Worm (Caenorhabditis elegans) whole organism, late embryonic: ENCODE results near the gene Y57G11C.46.

Source experiments
- C08G9.2 ChIP-seq: sonication (generic microtip); optimal IDR thresholded peaks from 2 replicates; lab custom pipeline; 2016; ENCODE audit warnings: mild to moderate bottlenecking, missing genetic modification characterization, moderate library complexity, missing compliant biosample characterization
- F13H6.1 ChIP-seq: sonication (generic microtip); optimal IDR thresholded peaks from 2 replicates; lab custom pipeline; 2016; ENCODE audit warnings: missing genetic modification characterization, missing compliant biosample characterization
- K02D7.2 ChIP-seq: sonication (generic microtip); optimal IDR thresholded peaks from 2 replicates; lab custom pipeline; 2017; ENCODE audit warnings: mild to moderate bottlenecking, missing genetic modification characterization, missing compliant biosample characterization
- K09A11.1 ChIP-seq: sonication (generic microtip); optimal IDR thresholded peaks from 2 replicates; lab custom pipeline; 2017; ENCODE audit warnings: antibody characterized with exemption, mild to moderate bottlenecking, missing genetic modification characterization, missing compliant biosample characterization; ENCODE audit not compliant: insufficient read depth
- Y22D7AL.16 ChIP-seq: sonication (generic microtip); optimal IDR thresholded peaks from 2 replicates; lab custom pipeline; 2016; ENCODE audit warnings: missing genetic modification characterization, missing compliant biosample characterization
- ama-1 ChIP-seq: fragments of 150-350 bp; optimal IDR thresholded peaks from 2 replicates; lab custom pipeline; 2014
- ceh-14 ChIP-seq: sonication (generic microtip); optimal IDR thresholded peaks from 2 replicates; lab custom pipeline; 2016; ENCODE audit warnings: missing genotype, missing genetic modification characterization, missing compliant biosample characterization
- ceh-18 ChIP-seq: sonication (generic microtip); optimal IDR thresholded peaks from 2 replicates; lab custom pipeline; 2016; ENCODE audit warnings: missing genetic modification characterization, missing compliant biosample characterization
- ceh-30 ChIP-seq: fragments of 150-350 bp; optimal IDR thresholded peaks from 2 replicates; lab custom pipeline; 2014; ENCODE audit warnings: missing biosample characterization, missing genetic modification characterization
- ceh-31 ChIP-seq: sonication (generic microtip); optimal IDR thresholded peaks from 2 replicates; lab custom pipeline; 2016; ENCODE audit warnings: missing genetic modification characterization, missing compliant biosample characterization
- ceh-34 ChIP-seq: sonication (generic microtip); optimal IDR thresholded peaks from 2 replicates; lab custom pipeline; 2016; ENCODE audit warnings: mild to moderate bottlenecking, missing genetic modification characterization, missing compliant biosample characterization
- ceh-45 ChIP-seq: fragments of 200-800 bp; sonication (Bioruptor generic); IDR thresholded peaks from 2 replicates; pipeline ENCODE4 v1.3.6; 2022; ENCODE audit warnings: missing genetic modification reagents, missing genetic modification characterization, missing compliant biosample characterization
- che-1 ChIP-seq: sonication (generic microtip); optimal IDR thresholded peaks from 2 replicates; lab custom pipeline; 2016; ENCODE audit warnings: mild to moderate bottlenecking, missing genetic modification characterization, missing compliant biosample characterization
- dve-1 ChIP-seq: sonication (generic microtip); optimal IDR thresholded peaks from 2 replicates; lab custom pipeline; 2017; ENCODE audit warnings: antibody characterized with exemption, mild to moderate bottlenecking, missing genetic modification characterization, missing compliant biosample characterization
- ets-4 ChIP-seq: sonication (generic microtip); optimal IDR thresholded peaks from 2 replicates; lab custom pipeline; 2016; ENCODE audit warnings: missing genetic modification characterization, missing compliant biosample characterization
- eyg-1 ChIP-seq: sonication (generic microtip); optimal IDR thresholded peaks from 2 replicates; lab custom pipeline; 2016; ENCODE audit warnings: missing genotype, missing genetic modification characterization, missing compliant biosample characterization
- fax-1 ChIP-seq: sonication (generic microtip); optimal IDR thresholded peaks from 2 replicates; lab custom pipeline; 2016; ENCODE audit warnings: missing genotype, missing genetic modification characterization, missing compliant biosample characterization
- fkh-6 ChIP-seq: sonication (generic microtip); optimal IDR thresholded peaks from 2 replicates; lab custom pipeline; 2016; ENCODE audit warnings: missing genetic modification characterization, missing compliant biosample characterization
- gmeb-2 ChIP-seq: sonication (generic microtip); optimal IDR thresholded peaks from 2 replicates; lab custom pipeline; 2016; ENCODE audit warnings: missing genetic modification characterization, inconsistent platforms, missing compliant biosample characterization
- hlh-13 ChIP-seq: fragments of 200-800 bp; sonication (Bioruptor generic); optimal IDR thresholded peaks from 2 replicates; lab custom pipeline; 2018; ENCODE audit warnings: mild to moderate bottlenecking, missing genetic modification characterization, missing compliant biosample characterization
- hlh-15 ChIP-seq: sonication (generic microtip); optimal IDR thresholded peaks from 2 replicates; lab custom pipeline; 2016; ENCODE audit warnings: missing genetic modification characterization, missing compliant biosample characterization
- lim-6 ChIP-seq: sonication (generic microtip); optimal IDR thresholded peaks from 2 replicates; lab custom pipeline; 2016; ENCODE audit warnings: missing genetic modification characterization, missing compliant biosample characterization
- lin-11 ChIP-seq: fragments of 200-800 bp; sonication (Bioruptor generic); optimal IDR thresholded peaks from 2 replicates; lab custom pipeline; 2018; ENCODE audit warnings: mild to moderate bottlenecking, missing genetic modification characterization, missing compliant biosample characterization
- madf-2 ChIP-seq: sonication (generic microtip); optimal IDR thresholded peaks from 2 replicates; lab custom pipeline; 2017; ENCODE audit warnings: missing genetic modification characterization, missing compliant biosample characterization
- mec-3 ChIP-seq: sonication (generic microtip); optimal IDR thresholded peaks from 2 replicates; lab custom pipeline; 2016; ENCODE audit warnings: borderline replicate concordance, missing genetic modification characterization, missing compliant biosample characterization
- nhr-11 ChIP-seq: fragments of 150-350 bp; optimal IDR thresholded peaks from 2 replicates; lab custom pipeline; 2014; ENCODE audit warnings: missing biosample characterization, missing genetic modification characterization
- nhr-232 ChIP-seq: sonication (generic microtip); optimal IDR thresholded peaks from 2 replicates; lab custom pipeline; 2016; ENCODE audit warnings: missing genetic modification characterization, missing compliant biosample characterization
- npax-4 ChIP-seq: sonication (generic microtip); optimal IDR thresholded peaks from 2 replicates; lab custom pipeline; 2016; ENCODE audit warnings: missing genetic modification characterization, missing compliant biosample characterization
- odd-2 ChIP-seq: sonication (generic microtip); optimal IDR thresholded peaks from 2 replicates; lab custom pipeline; 2017; ENCODE audit warnings: antibody characterized with exemption, mild to moderate bottlenecking, missing genetic modification characterization, missing compliant biosample characterization
- pag-3 ChIP-seq: sonication (generic microtip); optimal IDR thresholded peaks from 2 replicates; lab custom pipeline; 2016; ENCODE audit warnings: missing compliant biosample characterization, missing genetic modification characterization, borderline replicate concordance
- pat-9 ChIP-seq: fragments of 200-800 bp; sonication (Bioruptor generic); optimal IDR thresholded peaks from 2 replicates; lab custom pipeline; 2018; ENCODE audit warnings: mild to moderate bottlenecking, missing genetic modification characterization, moderate library complexity, missing compliant biosample characterization
- pqm-1 ChIP-seq: sonication (generic microtip); optimal IDR thresholded peaks from 2 replicates; lab custom pipeline; 2016; ENCODE audit warnings: missing genetic modification characterization, missing compliant biosample characterization
- ref-2 ChIP-seq: sonication (generic microtip); optimal IDR thresholded peaks from 2 replicates; lab custom pipeline; 2016; ENCODE audit warnings: missing genetic modification characterization, missing compliant biosample characterization
- rnt-1 ChIP-seq: sonication (generic microtip); optimal IDR thresholded peaks from 2 replicates; lab custom pipeline; 2016; ENCODE audit warnings: missing genetic modification characterization, missing compliant biosample characterization
- sdc-2 ChIP-seq: sonication (generic microtip); optimal IDR thresholded peaks from 2 replicates; lab custom pipeline; 2016; ENCODE audit warnings: missing genotype, missing genetic modification characterization, missing compliant biosample characterization
- syd-9 ChIP-seq: sonication (generic microtip); optimal IDR thresholded peaks from 2 replicates; lab custom pipeline; 2016; ENCODE audit warnings: mild to moderate bottlenecking, missing genetic modification characterization, moderate library complexity, missing compliant biosample characterization
- tbx-7 ChIP-seq: sonication (generic microtip); optimal IDR thresholded peaks from 2 replicates; lab custom pipeline; 2016; ENCODE audit warnings: missing genotype, missing genetic modification characterization, missing compliant biosample characterization
- ttx-3 ChIP-seq: sonication (generic microtip); optimal IDR thresholded peaks from 2 replicates; lab custom pipeline; 2016; ENCODE audit warnings: missing genetic modification reagents, missing genetic modification characterization, missing compliant biosample characterization
- unc-3 ChIP-seq, 2 experiments: fragments of 200-800 bp in 1 of 2; sonication (Bioruptor generic) in 1 of 2; sonication (generic microtip) in 1 of 2; conservative IDR thresholded peaks in 1 of 2; optimal IDR thresholded peaks in 1 of 2; 2 replicates each; pipeline versions ENCODE4 v1.3.6 to Lab custom; 2016 to 2022; ENCODE audit warnings: missing compliant biosample characterization in 2 of 2, missing genetic modification characterization in 2 of 2, missing genetic modification reagents in 1 of 2
- zip-5 ChIP-seq: sonication (generic microtip); optimal IDR thresholded peaks from 2 replicates; lab custom pipeline; 2016; ENCODE audit warnings: missing genetic modification characterization, missing compliant biosample characterization
- ztf-16 ChIP-seq: sonication (generic microtip); optimal IDR thresholded peaks from 2 replicates; lab custom pipeline; 2017; ENCODE audit warnings: missing genetic modification characterization, missing compliant biosample characterization

Y57G11C.46 gene

ce11 chrIV:14765336-14765735, 50.9 kb downstream of the Y57G11C.46 start, which contains the start of gene Y57G11C.5:
Y57G11C.5 (minus strand) TSS chrIV:14765436.
- TF ChIP-seq dve-1 (tag; lab: Kevin White, UChicago) (no peak), ref-2 (tag; lab: Kevin White, UChicago) (no peak), ceh-14 (no peak), ceh-31 (no peak), pag-3 (tag; lab: Kevin White, UChicago) (no peak), gmeb-2 (no peak), lin-11 (tag; lab: Kevin White, UChicago) (no peak), hlh-13 (GFP tag; lab: Kevin White, UChicago) (no peak), nhr-11 (tag; lab: Kevin White, UChicago) (no peak), mec-3 (tag; lab: Kevin White, UChicago) (no peak), fax-1 (tag; lab: Kevin White, UChicago) (no peak), pqm-1 (no peak), pat-9 (tag; lab: Kevin White, UChicago) (no peak), odd-2 (no peak), ztf-16 (no peak), K09A11.1 (no peak), K02D7.2 (tag; lab: Kevin White, UChicago) (no peak), rnt-1 (tag; lab: Kevin White, UChicago) (no peak)

ce11 chrIV:14764719-14765173, 51.4 kb downstream of the Y57G11C.46 start:
- TF ChIP-seq madf-2 (tag; lab: Kevin White, UChicago) (no peak), unc-3 (GFP tag; conservative IDR thresholded peaks at IDR 0.05; lab: Robert Waterston, UW) (no peak), unc-3 (tag; optimal IDR thresholded peaks at IDR 0.05; lab: Kevin White, UChicago) (no peak), C08G9.2 (no peak), F13H6.1 (tag; lab: Kevin White, UChicago) (no peak), K02D7.2 (tag; lab: Kevin White, UChicago) (no peak), hlh-13 (GFP tag; lab: Kevin White, UChicago) (no peak), ttx-3 (tag; lab: Kevin White, UChicago) (no peak), ama-1 (lab: Kevin White, UChicago) (no peak), syd-9 (no peak), lim-6 (tag; lab: Kevin White, UChicago) (no peak), che-1 (tag; lab: Kevin White, UChicago) (no peak), ceh-34 (tag; lab: Kevin White, UChicago) (no peak), ztf-16 (no peak), Y22D7AL.16 (no peak)
- TF ChIP-seq, all 69 proteins: peak for 0

- TF ChIP-seq sdc-2 (tag; lab: Kevin White, UChicago) (no peak), mec-3 (tag; lab: Kevin White, UChicago) (no peak), eyg-1 (tag; lab: Kevin White, UChicago) (no peak), ama-1 (lab: Kevin White, UChicago) (no peak), nhr-232 (tag; lab: Kevin White, UChicago) (no peak), C08G9.2 (no peak), ceh-45 (GFP tag; lab: Robert Waterston, UW) (no peak), ceh-30 (tag; lab: Kevin White, UChicago) (no peak), npax-4 (tag; lab: Kevin White, UChicago) (no peak), hlh-15 (tag; lab: Kevin White, UChicago) (no peak), zip-5 (tag; lab: Kevin White, UChicago) (no peak), ets-4 (tag; lab: Kevin White, UChicago) (no peak), Y22D7AL.16 (no peak), fkh-6 (tag; lab: Kevin White, UChicago) (no peak), tbx-7 (tag; lab: Kevin White, UChicago) (no peak), ceh-34 (tag; lab: Kevin White, UChicago) (no peak), lin-11 (tag; lab: Kevin White, UChicago) (no peak), ceh-18 (tag; lab: Kevin White, UChicago) (no peak)
Observed at ce11 chrIV:14763938-14764718, 52.1 kb downstream of the Y57G11C.46 start.
